Worm (Caenorhabditis elegans): Measurements from ENCODE around the gene str-116.

DNA sequence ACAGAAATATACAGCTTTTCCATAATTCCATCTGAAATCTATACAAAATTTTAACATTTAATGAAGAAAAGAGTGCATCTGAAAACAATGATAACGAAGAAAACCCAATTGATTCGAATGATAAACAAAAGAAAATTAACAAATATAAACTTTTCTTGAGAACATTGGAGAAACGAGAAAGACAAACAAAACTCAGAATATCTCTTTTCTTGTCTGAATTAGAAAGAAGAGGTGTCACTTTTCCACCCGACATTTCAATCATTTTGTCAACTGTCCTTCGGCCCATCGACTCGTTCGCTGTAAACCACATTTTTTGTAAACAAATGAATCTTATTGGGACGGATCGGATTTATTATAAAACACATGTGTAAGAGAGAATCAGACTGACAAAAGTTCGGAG is 40.8 kb upstream of the str-116 start, which contains the start of gene bgal-1:
- TF ChIP-seq hsf-1 (GFP tag; IDR thresholded peaks at IDR 0.05) = no peak
- no peak for TF ChIP-seq lag-1 (GFP tag; IDR thresholded peaks at IDR 0.05)
- no peak for TF ChIP-seq him-1 (tag; optimal IDR thresholded peaks at IDR 0.05)
